Worm (Caenorhabditis elegans) whole organism, early embryonic: ENCODE data around the gene srd-63.
A peak's percentile ranks its signal among the peaks of the same experiment; 100 is the strongest.

ENCODE experiments used
- B0310.2 ChIP-seq: sonication (generic microtip); optimal IDR thresholded peaks from 2 replicates; lab custom pipeline; 2016; ENCODE audit warnings: mild to moderate bottlenecking, missing genetic modification characterization, missing compliant biosample characterization
- F13C5.2 ChIP-seq: sonication (generic microtip); optimal IDR thresholded peaks from 2 replicates; lab custom pipeline; 2017; ENCODE audit warnings: mild to moderate bottlenecking, missing genetic modification characterization, inconsistent platforms, missing compliant biosample characterization
- aly-1 ChIP-seq: sonication (generic microtip); optimal IDR thresholded peaks from 2 replicates; lab custom pipeline; 2016; ENCODE audit warnings: missing genetic modification characterization, missing compliant biosample characterization
- ama-1 ChIP-seq: fragments of 150-350 bp; optimal IDR thresholded peaks from 2 replicates; lab custom pipeline; 2014
- ceh-13 ChIP-seq: fragments of 200-800 bp; sonication (Bioruptor generic); optimal IDR thresholded peaks from 2 replicates; lab custom pipeline; 2018; ENCODE audit warnings: mild to moderate bottlenecking, missing genetic modification characterization, missing compliant biosample characterization
- ceh-36 ChIP-seq: sonication (generic microtip); optimal IDR thresholded peaks from 2 replicates; lab custom pipeline; 2016; ENCODE audit warnings: missing genetic modification characterization, inconsistent platforms, missing compliant biosample characterization
- ets-7 ChIP-seq: sonication (generic microtip); optimal IDR thresholded peaks from 2 replicates; lab custom pipeline; 2016; ENCODE audit warnings: missing genotype, missing genetic modification characterization, missing compliant biosample characterization
- flt-1 ChIP-seq: fragments of 200-800 bp; sonication (Bioruptor generic); IDR thresholded peaks from 2 replicates; pipeline ENCODE4 v1.3.6; 2022; ENCODE audit warnings: missing genetic modification characterization, missing compliant biosample characterization
- hmbx-1 ChIP-seq: sonication (generic microtip); optimal IDR thresholded peaks from 2 replicates; lab custom pipeline; 2016; ENCODE audit warnings: mild to moderate bottlenecking, missing genetic modification characterization, missing compliant biosample characterization
- hmg-4 ChIP-seq: fragments of 200-800 bp; sonication (Bioruptor generic); optimal IDR thresholded peaks from 2 replicates; lab custom pipeline; 2018; ENCODE audit warnings: mild to moderate bottlenecking, missing genetic modification characterization, missing compliant biosample characterization
- hnd-1 ChIP-seq: sonication (generic microtip); optimal IDR thresholded peaks from 2 replicates; lab custom pipeline; 2016; ENCODE audit warnings: missing genetic modification characterization, missing compliant biosample characterization
- pes-1 ChIP-seq: fragments of 200-800 bp; sonication (Bioruptor generic); IDR thresholded peaks from 2 replicates; pipeline ENCODE4 v1.3.6; 2022; ENCODE audit warnings: missing genetic modification reagents, missing genetic modification characterization, missing compliant biosample characterization
- scrt-1 ChIP-seq: fragments of 200-800 bp; sonication (Bioruptor generic); IDR thresholded peaks from 2 replicates; pipeline ENCODE4 v1.3.6; 2022; ENCODE audit warnings: missing genetic modification characterization, missing compliant biosample characterization
- sea-1 ChIP-seq: fragments of 200-800 bp; sonication (Bioruptor generic); conservative IDR thresholded peaks from 2 replicates; pipeline ENCODE4 v1.3.6; 2022; ENCODE audit warnings: missing genetic modification characterization, missing compliant biosample characterization
- tbx-11 ChIP-seq: fragments of 200-800 bp; sonication (Bioruptor generic); IDR thresholded peaks from 2 replicates; pipeline ENCODE4 v1.3.6; 2022; ENCODE audit warnings: missing genetic modification characterization, missing compliant biosample characterization
- tbx-37 ChIP-seq: fragments of 200-800 bp; sonication (Bioruptor generic); conservative IDR thresholded peaks from 2 replicates; pipeline ENCODE4 v1.3.6; 2022; ENCODE audit warnings: missing genetic modification reagents, missing genetic modification characterization, missing compliant biosample characterization
- tra-4 ChIP-seq: sonication (generic microtip); optimal IDR thresholded peaks from 2 replicates; lab custom pipeline; 2017; ENCODE audit warnings: missing genetic modification characterization, missing compliant biosample characterization

Gene srd-63

DNA sequence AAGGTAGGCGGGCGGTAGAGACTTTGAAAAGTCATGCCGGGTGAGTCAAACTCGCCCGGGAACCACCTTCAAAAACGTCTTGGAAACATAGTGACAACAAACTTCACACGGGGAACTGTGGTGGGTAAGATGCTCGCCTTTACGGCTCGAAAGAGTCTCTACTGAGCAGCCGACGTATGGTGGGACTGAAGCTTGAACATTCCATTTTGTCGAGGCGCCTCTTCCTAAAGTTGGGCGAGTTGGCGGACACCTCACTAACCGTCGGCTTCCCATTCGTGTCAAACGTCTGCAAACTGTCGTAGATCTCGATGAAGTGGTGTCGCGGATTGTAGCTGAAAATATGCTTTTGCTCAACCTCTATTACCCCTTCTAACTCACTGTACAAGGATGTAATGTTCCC is 10.7 kb downstream of the srd-63 start:
- TF ChIP-seq hnd-1 (tag; lab: Kevin White, UChicago) (no peak), F13C5.2 (tag; lab: Kevin White, UChicago) (no peak), B0310.2 (tag; lab: Kevin White, UChicago) (no peak), tra-4 (tag; lab: Kevin White, UChicago) (no peak), hmg-4 (no peak), scrt-1 (no peak), ceh-36 (no peak), flt-1 (GFP tag; lab: Robert Waterston, UW) (no peak), tbx-11 (GFP tag; lab: Robert Waterston, UW) (no peak), ceh-13 (GFP tag; lab: Kevin White, UChicago) (no peak), ama-1 (lab: Kevin White, UChicago) (no peak), hmbx-1 (tag; lab: Kevin White, UChicago) (no peak)

DNA sequence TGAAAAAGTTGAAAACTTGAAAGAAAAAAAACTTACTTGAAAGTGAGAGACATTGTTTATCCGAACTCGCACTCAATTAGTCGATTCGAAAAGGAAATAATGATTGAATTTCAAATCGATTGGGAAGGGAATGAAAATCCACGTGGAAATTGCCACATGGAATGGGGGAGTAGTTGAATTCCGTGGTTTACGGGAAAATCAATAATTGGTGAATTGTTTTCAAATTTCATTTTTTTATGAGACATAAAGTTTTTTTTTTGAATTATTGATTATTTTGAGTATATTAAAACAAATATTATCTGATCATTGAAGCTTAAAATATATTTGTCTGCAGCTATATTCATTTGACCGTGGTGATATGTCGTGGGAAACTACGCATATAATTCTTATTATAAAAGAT is 15.8 kb downstream of the srd-63 start, which contains the start of gene F13A7.1:
F13A7.1 (minus strand) TSS at position 101 of the 400 bp plus-strand sequence.
- TF ChIP-seq hnd-1 (tag; lab: Kevin White, UChicago), result no peak
- no peak for TF ChIP-seq ceh-36
- TF ChIP-seq ceh-13 (GFP tag; lab: Kevin White, UChicago), result no peak
- no peak for TF ChIP-seq tbx-11 (GFP tag; lab: Robert Waterston, UW)
- no peak for TF ChIP-seq aly-1
- TF ChIP-seq scrt-1, result no peak
- TF ChIP-seq tbx-37 (GFP tag; lab: Robert Waterston, UW), result no peak
- no peak for TF ChIP-seq flt-1 (GFP tag; lab: Robert Waterston, UW)
- no peak for TF ChIP-seq B0310.2 (tag; lab: Kevin White, UChicago)
- TF ChIP-seq hmbx-1 (tag; lab: Kevin White, UChicago), result no peak
- TF ChIP-seq pes-1 (GFP tag; lab: Robert Waterston, UW), result no peak
- TF ChIP-seq ama-1 (lab: Kevin White, UChicago), result no peak
- TF ChIP-seq sea-1 (GFP tag; lab: Robert Waterston, UW), result no peak
- no peak for TF ChIP-seq hmg-4
- TF ChIP-seq F13C5.2 (tag; lab: Kevin White, UChicago), result no peak
- TF ChIP-seq tra-4 (tag; lab: Kevin White, UChicago), result no peak
- no peak for TF ChIP-seq ets-7 (tag; lab: Kevin White, UChicago)

DNA sequence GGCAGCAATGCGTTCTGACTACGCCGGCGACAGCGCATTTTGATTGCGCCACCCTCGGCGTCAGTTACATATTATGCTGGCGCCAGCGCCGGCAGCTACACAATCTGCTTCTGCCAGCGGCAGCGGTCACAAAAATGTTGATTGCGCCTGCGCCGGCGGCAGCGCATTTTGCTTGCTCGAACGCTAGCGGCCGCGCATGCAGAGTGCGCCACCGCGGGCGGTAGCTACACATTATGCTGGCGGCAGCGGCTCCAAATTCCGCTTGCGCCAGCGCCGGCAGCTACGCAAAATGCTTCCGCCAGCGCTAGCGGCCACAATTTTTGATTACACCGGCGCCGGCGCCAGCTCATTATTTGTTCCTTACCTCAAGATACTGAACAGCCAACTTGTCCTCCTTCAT is 16.4 kb downstream of the srd-63 start:
- TF ChIP-seq hnd-1 (tag; lab: Kevin White, UChicago) (no peak), sea-1 (GFP tag; lab: Robert Waterston, UW) (no peak), aly-1 (no peak), tra-4 (tag; lab: Kevin White, UChicago) (no peak), ets-7 (tag; lab: Kevin White, UChicago) (no peak), flt-1 (GFP tag; lab: Robert Waterston, UW) (no peak), ceh-13 (GFP tag; lab: Kevin White, UChicago) (no peak), hmg-4 (no peak), F13C5.2 (tag; lab: Kevin White, UChicago) (no peak), tbx-37 (GFP tag; lab: Robert Waterston, UW) (no peak), B0310.2 (tag; lab: Kevin White, UChicago) (no peak), ceh-36 (no peak), scrt-1 (no peak)

DNA sequence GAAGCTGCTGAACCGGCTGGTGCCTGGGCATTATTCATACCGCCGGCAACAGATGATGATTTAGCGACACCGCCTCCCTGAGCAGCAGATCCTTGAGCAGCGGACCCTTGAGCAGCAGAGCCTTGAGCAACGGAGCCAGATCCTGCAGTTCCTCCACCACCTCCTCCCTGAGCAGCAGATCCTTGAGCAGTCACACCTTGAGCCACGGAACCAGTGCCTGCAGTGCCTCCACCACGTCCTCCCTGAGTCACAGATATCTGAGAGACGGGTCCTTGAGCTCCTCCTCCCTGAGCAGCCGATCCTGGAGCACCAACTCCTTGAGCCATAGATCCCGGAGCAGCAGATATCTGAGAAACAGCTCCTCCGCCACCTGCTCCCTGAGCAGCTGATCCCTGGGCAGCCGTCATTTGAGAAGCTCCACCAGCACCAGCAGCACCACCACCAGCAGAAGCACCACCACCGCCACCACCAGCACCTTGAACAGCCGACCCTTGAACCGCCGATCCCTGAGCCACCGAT is 17.1 kb downstream of the srd-63 start:
- TF ChIP-seq flt-1 (GFP tag; lab: Robert Waterston, UW) (no peak), pes-1 (GFP tag; lab: Robert Waterston, UW) (no peak), ceh-36 (no peak), aly-1 (no peak), F13C5.2 (tag; lab: Kevin White, UChicago) (no peak), hmbx-1 (tag; lab: Kevin White, UChicago) (no peak), B0310.2 (tag; lab: Kevin White, UChicago) (no peak), ama-1 (lab: Kevin White, UChicago) (no peak), tbx-37 (GFP tag; lab: Robert Waterston, UW) (no peak), hnd-1 (tag; lab: Kevin White, UChicago) (no peak), tra-4 (tag; lab: Kevin White, UChicago) (no peak), scrt-1 (no peak), hmg-4 (no peak)

DNA sequence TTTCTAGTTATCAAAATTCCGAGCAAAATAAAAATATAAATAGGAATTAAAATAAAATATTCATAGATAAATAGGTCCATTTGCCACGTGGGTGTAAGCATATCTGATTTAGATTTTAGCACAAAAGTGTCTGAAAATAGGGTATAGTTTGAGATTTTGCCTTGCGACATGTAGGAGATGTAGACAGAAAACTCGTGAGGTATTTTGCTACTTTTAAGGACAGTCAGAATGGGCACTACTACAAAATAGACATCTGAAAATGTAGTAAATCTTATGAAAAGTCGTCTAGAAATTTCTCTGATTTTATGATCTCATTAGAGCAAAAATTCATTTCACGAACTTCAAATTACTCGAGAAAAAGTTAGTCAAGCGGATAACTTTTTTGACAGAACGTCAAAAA is 19.0 kb downstream of the srd-63 start, which contains the start of gene srv-34:
srv-34 (minus strand) TSS at position 101 of the 400 bp plus-strand sequence.
- TF ChIP-seq ceh-36, result no peak
- no peak for TF ChIP-seq hmbx-1 (tag; lab: Kevin White, UChicago)
- TF ChIP-seq aly-1, result no peak

DNA sequence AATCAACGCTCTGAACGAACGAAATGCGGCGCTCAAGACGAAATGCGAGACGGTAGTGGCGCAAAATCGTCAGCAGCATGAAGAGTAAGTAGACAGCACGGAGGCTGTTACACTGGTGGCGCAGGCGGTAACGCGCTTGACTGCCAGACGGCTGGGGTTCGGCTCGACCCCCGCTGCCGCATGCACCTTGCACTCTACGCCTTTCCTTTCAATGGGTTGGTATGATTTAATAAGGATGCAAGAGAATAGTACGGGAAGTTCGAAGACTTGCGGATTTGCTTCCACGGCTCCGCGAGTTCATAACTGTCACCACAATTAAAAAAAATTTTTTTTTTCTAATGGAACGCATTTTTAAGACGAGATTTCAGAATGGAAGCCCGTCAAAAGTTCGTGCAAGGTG is 23.6 kb downstream of the srd-63 start:
- peak; percentile 90 for TF ChIP-seq scrt-1
- peak; percentile 75 for TF ChIP-seq sea-1 (GFP tag; lab: Robert Waterston, UW)
- TF ChIP-seq hmbx-1 (tag; lab: Kevin White, UChicago), result no peak
- TF ChIP-seq tbx-37 (GFP tag; lab: Robert Waterston, UW), result peak; percentile 52; the same call in 1 of the 2 replicates
- peak; percentile 76 for TF ChIP-seq ceh-36
- peak; percentile 78 for TF ChIP-seq flt-1 (GFP tag; lab: Robert Waterston, UW)
- TF ChIP-seq F13C5.2 (tag; lab: Kevin White, UChicago), result peak; percentile 76
- peak; percentile 39 for TF ChIP-seq ets-7 (tag; lab: Kevin White, UChicago)
- TF ChIP-seq hmg-4, result peak; percentile 75
- peak; percentile 84 for TF ChIP-seq pes-1 (GFP tag; lab: Robert Waterston, UW)
- peak; percentile 57 for TF ChIP-seq B0310.2 (tag; lab: Kevin White, UChicago)
- peak; percentile 70 for TF ChIP-seq tbx-11 (GFP tag; lab: Robert Waterston, UW)
- TF ChIP-seq tra-4 (tag; lab: Kevin White, UChicago), result peak; percentile 61
- peak; percentile 50 for TF ChIP-seq hnd-1 (tag; lab: Kevin White, UChicago)
- peak; percentile 43 for TF ChIP-seq ceh-13 (GFP tag; lab: Kevin White, UChicago)
- no peak for TF ChIP-seq ama-1 (lab: Kevin White, UChicago)
- TF ChIP-seq aly-1, result peak; percentile 89

DNA sequence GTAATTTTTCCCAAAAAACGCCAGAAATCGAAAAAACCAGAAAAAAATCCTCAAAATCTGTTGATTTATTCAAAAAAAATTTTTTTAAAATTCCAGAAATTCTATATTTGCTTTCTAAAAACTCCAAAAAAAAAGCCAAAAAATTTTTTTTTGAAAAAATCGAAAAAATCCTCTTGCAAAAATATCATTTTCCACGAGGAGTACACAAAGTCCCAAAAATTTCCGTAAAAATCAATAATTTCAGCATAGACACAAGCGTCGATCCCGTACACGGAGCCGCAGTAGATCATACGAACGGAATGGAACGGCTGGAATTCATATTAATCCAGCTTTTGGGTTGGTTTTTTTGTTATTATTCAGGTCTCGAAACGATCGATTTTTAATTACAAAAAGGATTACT is 25.5 kb downstream of the srd-63 start:
- TF ChIP-seq ama-1 (lab: Kevin White, UChicago) (no peak), hmg-4 (no peak), tbx-11 (GFP tag; lab: Robert Waterston, UW) (no peak), ets-7 (tag; lab: Kevin White, UChicago) (no peak), flt-1 (GFP tag; lab: Robert Waterston, UW) (no peak), tra-4 (tag; lab: Kevin White, UChicago) (no peak), pes-1 (GFP tag; lab: Robert Waterston, UW) (no peak), hmbx-1 (tag; lab: Kevin White, UChicago) (no peak), hnd-1 (tag; lab: Kevin White, UChicago) (no peak), F13C5.2 (tag; lab: Kevin White, UChicago) (no peak), B0310.2 (tag; lab: Kevin White, UChicago) (no peak), ceh-13 (GFP tag; lab: Kevin White, UChicago) (no peak), scrt-1 (no peak)
